Worm (Caenorhabditis elegans) whole organism, L4 larva: ENCODE results near the gene fbxb-5.

Experiments used
- ceh-28 ChIP-seq: fragments of 150-350 bp; optimal IDR thresholded peaks from 2 replicates; lab custom pipeline; 2014; ENCODE audit warnings: missing biosample characterization, missing genetic modification reagents, missing genetic modification characterization
- nhr-28 ChIP-seq: fragments of 150-350 bp; optimal IDR thresholded peaks from 2 replicates; lab custom pipeline; 2014; ENCODE audit warnings: missing biosample characterization, missing genetic modification characterization
- sdz-12 ChIP-seq: fragments of 200-800 bp; sonication (Bioruptor generic); optimal IDR thresholded peaks from 2 replicates; lab custom pipeline; 2018; ENCODE audit warnings: mild to moderate bottlenecking, missing genetic modification characterization, missing compliant biosample characterization
- snpc-4 ChIP-seq: fragments of 150-350 bp; optimal IDR thresholded peaks from 2 replicates; lab custom pipeline; 2014; ENCODE audit warnings: missing biosample characterization, missing genetic modification characterization
- zag-1 ChIP-seq: fragments of 150-350 bp; optimal IDR thresholded peaks from 2 replicates; lab custom pipeline; 2014; ENCODE audit warnings: missing biosample characterization, missing genetic modification characterization

DNA sequence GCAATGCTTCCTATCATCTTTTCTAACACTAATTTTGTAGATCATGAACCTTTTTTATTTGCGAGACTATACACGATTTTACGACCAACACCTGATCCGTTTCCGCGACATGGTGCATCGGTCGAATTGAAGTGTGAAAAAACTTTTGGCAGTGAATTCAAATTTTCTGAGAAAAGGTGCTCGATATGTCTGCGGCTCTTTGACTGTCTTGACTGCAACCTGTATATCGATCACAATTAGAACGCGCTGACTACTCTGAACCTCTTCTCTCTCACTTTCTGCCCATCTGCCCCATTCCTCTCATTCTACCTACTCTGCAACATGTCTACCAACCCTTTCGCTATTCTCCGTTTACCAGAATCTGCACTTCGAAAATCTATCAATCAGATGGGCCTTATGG is 40.1 kb downstream of the fbxb-5 start, which contains the start of gene fbxb-26:
- TF ChIP-seq zag-1 (tag; lab: Kevin White, UChicago): no peak
- no peak for TF ChIP-seq sdz-12 (GFP tag; lab: Kevin White, UChicago)
- no peak for TF ChIP-seq ceh-28 (tag; lab: Kevin White, UChicago)
- TF ChIP-seq nhr-28 (tag; lab: Kevin White, UChicago): no peak
- TF ChIP-seq snpc-4 (tag; lab: Kevin White, UChicago): no peak
